Fruit fly (Drosophila melanogaster) whole organism, embryonic: ENCODE measurements around the gene CG32706.

Source experiments
- Atf6 ChIP-seq: fragments of 200-800 bp; sonication (Bioruptor generic); IDR thresholded peaks from 2 replicates; pipeline ENCODE4 v1.3.6; 2022; ENCODE audit warnings: missing biosample characterization, missing genetic modification characterization
- Bdp1 ChIP-seq: fragments of 200-800 bp; sonication (Bioruptor generic); optimal IDR thresholded peaks from 3 replicates; lab custom pipeline; 2016; ENCODE audit warnings: missing biosample characterization, missing genetic modification characterization
- CG10274 ChIP-seq: fragments of 200-800 bp; sonication (Bioruptor generic); optimal IDR thresholded peaks from 3 replicates; lab custom pipeline; 2017; ENCODE audit warnings: missing biosample characterization, mild to moderate bottlenecking, missing genetic modification characterization
- CG10321 ChIP-seq: fragments of 200-800 bp; sonication (Bioruptor generic); IDR thresholded peaks from 2 replicates; pipeline ENCODE4 v1.3.6; 2022; ENCODE audit warnings: missing biosample characterization, missing genetic modification characterization
- CG10462 ChIP-seq: fragments of 200-800 bp; sonication (Bioruptor generic); optimal IDR thresholded peaks from 2 replicates; lab custom pipeline; 2016; ENCODE audit warnings: missing biosample characterization, missing genetic modification characterization
- CG10565 ChIP-seq: fragments of 200-800 bp; sonication (Bioruptor generic); optimal IDR thresholded peaks from 3 replicates; lab custom pipeline; 2016; ENCODE audit warnings: missing biosample characterization, mild to moderate bottlenecking, missing genetic modification characterization
- CG11695 ChIP-seq: fragments of 200-800 bp; sonication (Bioruptor generic); IDR thresholded peaks from 3 replicates; pipeline ENCODE4 v1.3.6; 2022; ENCODE audit warnings: missing biosample characterization, missing genetic modification characterization
- CG11723 ChIP-seq: fragments of 200-800 bp; sonication (Bioruptor generic); optimal IDR thresholded peaks from 2 replicates; lab custom pipeline; 2017; ENCODE audit warnings: missing biosample characterization, mild to moderate bottlenecking, missing genetic modification characterization
- CG12071 ChIP-seq: fragments of 200-800 bp; sonication (Bioruptor generic); optimal IDR thresholded peaks from 3 replicates; lab custom pipeline; 2018; ENCODE audit warnings: missing biosample characterization, mild to moderate bottlenecking, missing genetic modification characterization
- CG13287 ChIP-seq: fragments of 200-800 bp; sonication (Bioruptor generic); IDR thresholded peaks from 2 replicates; pipeline ENCODE4 v1.3.6; 2022; ENCODE audit warnings: missing biosample characterization, missing genetic modification characterization; ENCODE audit not compliant: partially characterized antibody
- CG15514 ChIP-seq: fragments of 200-800 bp; sonication (Bioruptor generic); optimal IDR thresholded peaks from 3 replicates; lab custom pipeline; 2017; ENCODE audit warnings: missing biosample characterization, missing genetic modification characterization, mild to moderate bottlenecking, moderate library complexity, missing genetic modification reagents
- CG17361 ChIP-seq: fragments of 200-800 bp; sonication (Bioruptor generic); IDR thresholded peaks from 3 replicates; pipeline ENCODE4 v1.3.6; 2022; ENCODE audit warnings: missing biosample characterization, missing genetic modification characterization
- CG18011 ChIP-seq: fragments of 200-800 bp; sonication (Bioruptor generic); optimal IDR thresholded peaks from 2 replicates; lab custom pipeline; 2017; ENCODE audit warnings: missing biosample characterization, missing genetic modification characterization, mild to moderate bottlenecking, moderate library complexity, missing genotype
- CG31365 ChIP-seq: fragments of 200-800 bp; sonication (Bioruptor generic); optimal IDR thresholded peaks from 2 replicates; lab custom pipeline; 2018; ENCODE audit warnings: missing biosample characterization, mild to moderate bottlenecking, missing genetic modification characterization
- CG31388 ChIP-seq: fragments of 200-800 bp; sonication (Bioruptor generic); optimal IDR thresholded peaks from 2 replicates; lab custom pipeline; 2016; ENCODE audit warnings: missing biosample characterization, missing genetic modification characterization
- CG3281 ChIP-seq: fragments of 200-800 bp; sonication (Bioruptor generic); optimal IDR thresholded peaks from 3 replicates; lab custom pipeline; 2017; ENCODE audit warnings: missing biosample characterization, mild to moderate bottlenecking, missing genetic modification characterization
- CG42726 ChIP-seq: fragments of 200-800 bp; sonication (Bioruptor generic); IDR thresholded peaks from 2 replicates; pipeline ENCODE4 v1.3.6; 2022; ENCODE audit warnings: missing biosample characterization, missing genetic modification characterization; ENCODE audit not compliant: partially characterized antibody
- CG4707 ChIP-seq: fragments of 200-800 bp; sonication (Bioruptor generic); optimal IDR thresholded peaks from 2 replicates; lab custom pipeline; 2018; ENCODE audit warnings: missing biosample characterization, mild to moderate bottlenecking, missing genetic modification characterization, moderate library complexity
- CG4730 ChIP-seq: fragments of 200-800 bp; sonication (Bioruptor generic); IDR thresholded peaks from 2 replicates; pipeline ENCODE4 v1.3.6; 2022; ENCODE audit warnings: missing biosample characterization, missing genetic modification characterization
- CG6654 ChIP-seq: fragments of 200-800 bp; sonication (Bioruptor generic); optimal IDR thresholded peaks from 2 replicates; lab custom pipeline; 2017; ENCODE audit warnings: missing biosample characterization, mild to moderate bottlenecking, missing genetic modification characterization
- CG6813 ChIP-seq: fragments of 200-800 bp; sonication (Bioruptor generic); optimal IDR thresholded peaks from 2 replicates; lab custom pipeline; 2017; ENCODE audit warnings: missing biosample characterization, missing genetic modification characterization, mild to moderate bottlenecking, moderate library complexity, missing genetic modification reagents
- CG8089 ChIP-seq: fragments of 200-800 bp; sonication (Bioruptor generic); optimal IDR thresholded peaks from 3 replicates; lab custom pipeline; 2016; ENCODE audit warnings: missing biosample characterization, missing genetic modification characterization
- CG9437 ChIP-seq: fragments of 200-800 bp; sonication (Bioruptor generic); optimal IDR thresholded peaks from 2 replicates; lab custom pipeline; 2018; ENCODE audit warnings: missing biosample characterization, mild to moderate bottlenecking, missing genetic modification characterization
- CkIIα-i1 ChIP-seq: fragments of 200-800 bp; sonication (Bioruptor generic); IDR thresholded peaks from 2 replicates; pipeline ENCODE4 v1.3.6; 2022; ENCODE audit warnings: missing biosample characterization, missing genetic modification characterization
- Dfd ChIP-seq, 2 experiments: fragments of >200 bp; optimal IDR thresholded peaks; 2 replicates each; lab custom pipeline; 2017; ENCODE audit warnings: missing biosample characterization in 2 of 2, missing genetic modification characterization in 2 of 2
- Dip3 ChIP-seq: fragments of 200-800 bp; sonication (Bioruptor generic); optimal IDR thresholded peaks from 3 replicates; lab custom pipeline; 2016; ENCODE audit warnings: missing biosample characterization, missing genetic modification characterization
- Ets65A ChIP-seq: fragments of 200-800 bp; sonication (Bioruptor generic); peaks from one replicate; lab custom pipeline; 2016; ENCODE audit warnings: missing biosample characterization, missing genetic modification characterization
- Fer2 ChIP-seq: fragments of 200-800 bp; sonication (Bioruptor generic); optimal IDR thresholded peaks from 2 replicates; lab custom pipeline; 2018; ENCODE audit warnings: missing biosample characterization, mild to moderate bottlenecking, missing genetic modification characterization, moderate library complexity
- Fer3 ChIP-seq: fragments of 200-800 bp; sonication (Bioruptor generic); optimal IDR thresholded peaks from 2 replicates; lab custom pipeline; 2018; ENCODE audit warnings: missing biosample characterization, mild to moderate bottlenecking, missing genetic modification characterization, moderate library complexity
- HLH3B ChIP-seq: fragments of 200-800 bp; sonication (Bioruptor generic); IDR thresholded peaks from 2 replicates; pipeline ENCODE4 v1.3.6; 2022; ENCODE audit warnings: missing biosample characterization, missing genetic modification characterization
- Hand ChIP-seq: fragments of 200-800 bp; sonication (Bioruptor generic); optimal IDR thresholded peaks from 2 replicates; lab custom pipeline; 2017; ENCODE audit warnings: mild to moderate bottlenecking, missing biosample characterization, missing genetic modification reagents, missing genetic modification characterization
- Hey ChIP-seq: fragments of 200-800 bp; sonication (Bioruptor generic); optimal IDR thresholded peaks from 3 replicates; lab custom pipeline; 2018; ENCODE audit warnings: missing biosample characterization, mild to moderate bottlenecking, missing genetic modification characterization
- Hr39 ChIP-seq: fragments of >200 bp; optimal IDR thresholded peaks from 2 replicates; lab custom pipeline; 2017
- Hr51 ChIP-seq, 2 experiments: fragments of 200-800 bp; sonication (Bioruptor generic); optimal IDR thresholded peaks; 2 replicates in 1 of 2; 3 replicates in 1 of 2; lab custom pipeline; 2016 to 2018; ENCODE audit warnings: missing biosample characterization in 2 of 2, missing genetic modification characterization in 2 of 2, mild to moderate bottlenecking in 1 of 2, moderate library complexity in 1 of 2
- Med ChIP-seq: fragments of 200-800 bp; sonication (Bioruptor generic); peaks from one replicate; lab custom pipeline; 2016; ENCODE audit warnings: missing biosample characterization, missing genetic modification characterization, mild to moderate bottlenecking, inconsistent platforms, moderate library complexity
- NFAT ChIP-seq: fragments of 200-800 bp; sonication (Bioruptor generic); IDR thresholded peaks from 2 replicates; pipeline ENCODE4 v1.3.6; 2022; ENCODE audit warnings: missing biosample characterization, missing genetic modification characterization
- Nf-YA ChIP-seq: fragments of 200-800 bp; sonication (Bioruptor generic); IDR thresholded peaks from 2 replicates; pipeline ENCODE4 v1.3.6; 2022; ENCODE audit warnings: missing biosample characterization, missing genetic modification characterization
- Sin3A ChIP-seq: fragments of >200 bp; optimal IDR thresholded peaks from 2 replicates; lab custom pipeline; 2018
- Sox100B ChIP-seq: fragments of 200-800 bp; sonication (Bioruptor generic); optimal IDR thresholded peaks from 3 replicates; lab custom pipeline; 2018; ENCODE audit warnings: missing biosample characterization, mild to moderate bottlenecking, missing genetic modification characterization
- Trl ChIP-seq, 3 experiments: fragments of >200 bp in 2 of 3; fragments of 200-800 bp in 1 of 3; sonication (Bioruptor generic) in 1 of 3; optimal IDR thresholded peaks; 2 replicates in 1 of 3; 3 replicates in 2 of 3; lab custom pipeline; 2016 to 2017; ENCODE audit warnings: missing biosample characterization in 1 of 3, missing genetic modification characterization in 1 of 3
- bab2 ChIP-seq: fragments of 200-800 bp; sonication (Bioruptor generic); optimal IDR thresholded peaks from 2 replicates; lab custom pipeline; 2016; ENCODE audit warnings: missing biosample characterization, missing genetic modification characterization
- exex ChIP-seq: fragments of 200-800 bp; sonication (Bioruptor generic); optimal IDR thresholded peaks from 4 replicates; lab custom pipeline; 2018; ENCODE audit warnings: missing biosample characterization, mild to moderate bottlenecking, missing genetic modification characterization, moderate library complexity
- hbn ChIP-seq: fragments of 200-800 bp; sonication (Bioruptor generic); IDR thresholded peaks from 2 replicates; pipeline ENCODE4 v1.3.6; 2022; ENCODE audit warnings: missing biosample characterization, missing genetic modification characterization; ENCODE audit not compliant: partially characterized antibody
- her ChIP-seq: fragments of 200-800 bp; sonication (Bioruptor generic); optimal IDR thresholded peaks from 2 replicates; lab custom pipeline; 2016; ENCODE audit warnings: missing biosample characterization, missing genetic modification characterization
- kni ChIP-seq: fragments of 200-800 bp; sonication (Bioruptor generic); optimal IDR thresholded peaks from 3 replicates; lab custom pipeline; 2017; ENCODE audit warnings: mild to moderate bottlenecking, missing biosample characterization, missing genetic modification reagents, missing genetic modification characterization
- phol ChIP-seq: fragments of 200-800 bp; sonication (Bioruptor generic); optimal IDR thresholded peaks from 3 replicates; lab custom pipeline; 2018; ENCODE audit warnings: missing biosample characterization, mild to moderate bottlenecking, missing genetic modification characterization, moderate library complexity
- ro ChIP-seq: fragments of 200-800 bp; sonication (Bioruptor generic); IDR thresholded peaks from 2 replicates; pipeline ENCODE4 v1.3.6; 2022; ENCODE audit warnings: missing biosample characterization, missing genetic modification characterization
- sisA ChIP-seq: fragments of 200-800 bp; sonication (Bioruptor generic); IDR thresholded peaks from 2 replicates; pipeline ENCODE4 v1.3.6; 2022; ENCODE audit warnings: missing biosample characterization, missing genetic modification characterization
- unpg ChIP-seq: fragments of 200-800 bp; sonication (Bioruptor generic); optimal IDR thresholded peaks from 3 replicates; lab custom pipeline; 2018; ENCODE audit warnings: missing biosample characterization, mild to moderate bottlenecking, missing genetic modification characterization, moderate library complexity
- vvl ChIP-seq: fragments of 200-800 bp; sonication (Bioruptor generic); IDR thresholded peaks from 2 replicates; pipeline ENCODE4 v1.3.6; 2022; ENCODE audit warnings: missing biosample characterization, missing genetic modification characterization
- wor ChIP-seq: fragments of 200-800 bp; sonication (Bioruptor generic); IDR thresholded peaks from 2 replicates; pipeline ENCODE4 v1.3.6; 2022; ENCODE audit warnings: missing biosample characterization, missing genetic modification characterization

CG32706 gene

DNA sequence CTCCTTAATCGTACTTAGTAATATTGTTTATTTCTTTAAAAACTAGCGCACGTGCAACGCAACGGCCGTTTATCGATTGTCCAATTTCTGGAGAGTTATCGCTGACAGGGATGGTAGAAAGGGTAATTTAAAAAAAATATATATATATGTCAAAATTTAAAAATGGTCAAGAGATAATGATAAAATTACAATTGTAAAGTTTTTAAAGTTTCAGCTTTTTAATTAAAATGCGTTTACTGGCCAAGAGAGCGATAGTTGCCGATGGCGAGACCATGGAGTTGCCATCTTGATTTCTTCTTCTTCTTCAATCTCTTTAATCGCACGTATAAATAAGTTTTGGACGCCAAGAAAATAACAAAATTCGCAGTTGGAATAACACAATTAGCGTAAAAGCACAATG, 6.0 kb upstream of the CG32706 start, which contains the start of the genes CG7246 and HP1b (continued):
- TF ChIP-seq wor (GFP tag; lab: Robert Waterston, UW): peak; percentile 36; the same call in 1 of the 2 replicates
- TF ChIP-seq CG6813 (GFP tag; lab: Kevin White, UChicago): no peak
- peak; percentile 48 for TF ChIP-seq CG10462 (GFP tag; lab: Kevin White, UChicago)
- peak; percentile 71 for TF ChIP-seq CG4730 (GFP tag; lab: Robert Waterston, UW)
- TF ChIP-seq Sox100B (GFP tag; lab: Kevin White, UChicago): peak; percentile 44
- peak; percentile 53; the same call in 1 of the 3 replicates for TF ChIP-seq CG11695 (GFP tag; lab: Robert Waterston, UW)
- peak; percentile 72 for TF ChIP-seq unpg (GFP tag; lab: Kevin White, UChicago)
- peak; percentile 80 for TF ChIP-seq vvl
- no peak for TF ChIP-seq ro
- TF ChIP-seq Ets65A (GFP tag; lab: Kevin White, UChicago): peak; percentile 92
- peak; percentile 65 for TF ChIP-seq Atf6 (GFP tag; lab: Robert Waterston, UW)
- TF ChIP-seq CG10565 (GFP tag; lab: Kevin White, UChicago): no peak
- TF ChIP-seq Nf-YA (GFP tag; lab: Robert Waterston, UW): peak; percentile 72
- TF ChIP-seq CG6654 (GFP tag; lab: Kevin White, UChicago): no peak
- peak; percentile 63 for TF ChIP-seq CG3281
- TF ChIP-seq CG12071 (GFP tag; lab: Kevin White, UChicago): no peak
- no peak for TF ChIP-seq her
- TF ChIP-seq phol (tag; lab: Kevin White, UChicago): peak; percentile 98
- TF ChIP-seq Hand (GFP tag; lab: Kevin White, UChicago): no peak
- no peak for TF ChIP-seq CG10321
- peak; percentile 72 for TF ChIP-seq sisA (GFP tag; lab: Robert Waterston, UW)
- peak; percentile 74 for TF ChIP-seq Fer3 (tag; lab: Kevin White, UChicago)
- no peak for TF ChIP-seq CG8089 (GFP tag; lab: Kevin White, UChicago)
- TF ChIP-seq CG18011: peak; percentile 38
- no peak for TF ChIP-seq Bdp1 (GFP tag; lab: Kevin White, UChicago)
- no peak for TF ChIP-seq CG4707 (GFP tag; lab: Kevin White, UChicago)
- TF ChIP-seq CG11723: peak; percentile 13
- peak; percentile 77 for TF ChIP-seq CG15514 (GFP tag; lab: Kevin White, UChicago)
- peak; percentile 75 for TF ChIP-seq CG17361 (GFP tag; lab: Robert Waterston, UW)
- TF ChIP-seq Med (GFP tag; lab: Kevin White, UChicago): peak; percentile 90
- TF ChIP-seq Hr51 (GFP tag; optimal IDR thresholded peaks at IDR 0.05; lab: Kevin White, UChicago): peak; percentile 38 to 61
- TF ChIP-seq Trl (optimal IDR thresholded peaks at IDR 0.05; lab: Kevin White, UChicago): no peak
- TF ChIP-seq Trl (GFP tag; optimal IDR thresholded peaks at IDR 0.05; lab: Kevin White, UChicago): peak; percentile 38
- TF ChIP-seq CG42726: no peak
- no peak for TF ChIP-seq CG9437 (GFP tag; lab: Kevin White, UChicago)
- TF ChIP-seq Sin3A (lab: Kevin White, UChicago): no peak
- TF ChIP-seq kni (GFP tag; lab: Kevin White, UChicago): no peak
- TF ChIP-seq bab2 (GFP tag; lab: Kevin White, UChicago): peak; percentile 45
- TF ChIP-seq Dfd (GFP tag; optimal IDR thresholded peaks at IDR 0.05; lab: Kevin White, UChicago): no peak
- TF ChIP-seq HLH3B (GFP tag; lab: Robert Waterston, UW): peak; percentile 68
- no peak for TF ChIP-seq Hey
- peak; percentile 75; the same call in 1 of the 2 replicates for TF ChIP-seq hbn (GFP tag; lab: Robert Waterston, UW)
- TF ChIP-seq Hr39 (lab: Kevin White, UChicago): no peak
- peak; percentile 55 for TF ChIP-seq Fer2
- peak; percentile 47 for TF ChIP-seq Dip3
- TF ChIP-seq CG13287 (GFP tag; lab: Robert Waterston, UW): peak; percentile 83
- peak; percentile 49 for TF ChIP-seq exex (tag; lab: Kevin White, UChicago)
- no peak for TF ChIP-seq CG10274 (GFP tag; lab: Kevin White, UChicago)
- TF ChIP-seq CG31365 (tag; lab: Kevin White, UChicago): no peak
- TF ChIP-seq CG31388 (GFP tag; lab: Kevin White, UChicago): peak; percentile 24
- no peak for TF ChIP-seq CkIIα-i1 (GFP tag; lab: Robert Waterston, UW)
- peak; percentile 48; the same call in 1 of the 2 replicates for TF ChIP-seq NFAT (GFP tag; lab: Robert Waterston, UW)
